Worm (Caenorhabditis elegans) whole organism, late embryonic: ENCODE data around the gene F10C1.9.

Source experiments
- C08G9.2 ChIP-seq: sonication (generic microtip); optimal IDR thresholded peaks from 2 replicates; lab custom pipeline; 2016; ENCODE audit warnings: mild to moderate bottlenecking, missing genetic modification characterization, moderate library complexity, missing compliant biosample characterization
- C38D4.7 ChIP-seq: fragments of 200-800 bp; sonication (Bioruptor generic); optimal IDR thresholded peaks from 2 replicates; lab custom pipeline; 2018; ENCODE audit warnings: mild to moderate bottlenecking, missing genetic modification characterization, moderate library complexity, missing compliant biosample characterization
- F13H6.1 ChIP-seq: sonication (generic microtip); optimal IDR thresholded peaks from 2 replicates; lab custom pipeline; 2016; ENCODE audit warnings: missing genetic modification characterization, missing compliant biosample characterization
- K02D7.2 ChIP-seq: sonication (generic microtip); optimal IDR thresholded peaks from 2 replicates; lab custom pipeline; 2017; ENCODE audit warnings: mild to moderate bottlenecking, missing genetic modification characterization, missing compliant biosample characterization
- T23F11.4 ChIP-seq: fragments of 200-800 bp; sonication (Bioruptor generic); optimal IDR thresholded peaks from 2 replicates; lab custom pipeline; 2018; ENCODE audit warnings: mild to moderate bottlenecking, missing genetic modification characterization, missing compliant biosample characterization
- Y22D7AL.16 ChIP-seq: sonication (generic microtip); optimal IDR thresholded peaks from 2 replicates; lab custom pipeline; 2016; ENCODE audit warnings: missing genetic modification characterization, missing compliant biosample characterization
- ahr-1 ChIP-seq: sonication (generic microtip); optimal IDR thresholded peaks from 2 replicates; lab custom pipeline; 2016; ENCODE audit warnings: missing genetic modification characterization, missing compliant biosample characterization
- ceh-14 ChIP-seq: sonication (generic microtip); optimal IDR thresholded peaks from 2 replicates; lab custom pipeline; 2016; ENCODE audit warnings: missing genotype, missing genetic modification characterization, missing compliant biosample characterization
- ceh-18 ChIP-seq: sonication (generic microtip); optimal IDR thresholded peaks from 2 replicates; lab custom pipeline; 2016; ENCODE audit warnings: missing genetic modification characterization, missing compliant biosample characterization
- ceh-2 ChIP-seq: sonication (generic microtip); optimal IDR thresholded peaks from 2 replicates; lab custom pipeline; 2016; ENCODE audit warnings: missing genotype, missing genetic modification characterization, missing compliant biosample characterization
- ceh-22 ChIP-seq: sonication (generic microtip); optimal IDR thresholded peaks from 2 replicates; lab custom pipeline; 2017; ENCODE audit warnings: missing biosample characterization, missing genetic modification characterization
- ceh-24 ChIP-seq: sonication (generic microtip); optimal IDR thresholded peaks from 2 replicates; lab custom pipeline; 2016; ENCODE audit warnings: mild to moderate bottlenecking, missing genetic modification characterization, missing compliant biosample characterization
- ceh-30 ChIP-seq: fragments of 150-350 bp; optimal IDR thresholded peaks from 2 replicates; lab custom pipeline; 2014; ENCODE audit warnings: missing biosample characterization, missing genetic modification characterization
- ceh-31 ChIP-seq: sonication (generic microtip); optimal IDR thresholded peaks from 2 replicates; lab custom pipeline; 2016; ENCODE audit warnings: missing genetic modification characterization, missing compliant biosample characterization
- ceh-34 ChIP-seq: sonication (generic microtip); optimal IDR thresholded peaks from 2 replicates; lab custom pipeline; 2016; ENCODE audit warnings: mild to moderate bottlenecking, missing genetic modification characterization, missing compliant biosample characterization
- ceh-45 ChIP-seq: fragments of 200-800 bp; sonication (Bioruptor generic); IDR thresholded peaks from 2 replicates; pipeline ENCODE4 v1.3.6; 2022; ENCODE audit warnings: missing genetic modification reagents, missing genetic modification characterization, missing compliant biosample characterization
- ceh-48 ChIP-seq: sonication (generic microtip); optimal IDR thresholded peaks from 2 replicates; lab custom pipeline; 2016; ENCODE audit warnings: missing genetic modification characterization, inconsistent platforms, missing compliant biosample characterization
- ceh-9 ChIP-seq: sonication (generic microtip); optimal IDR thresholded peaks from 2 replicates; lab custom pipeline; 2016; ENCODE audit warnings: mild to moderate bottlenecking, missing genetic modification characterization, inconsistent platforms, missing compliant biosample characterization
- che-1 ChIP-seq: sonication (generic microtip); optimal IDR thresholded peaks from 2 replicates; lab custom pipeline; 2016; ENCODE audit warnings: mild to moderate bottlenecking, missing genetic modification characterization, missing compliant biosample characterization
- dve-1 ChIP-seq: sonication (generic microtip); optimal IDR thresholded peaks from 2 replicates; lab custom pipeline; 2017; ENCODE audit warnings: antibody characterized with exemption, mild to moderate bottlenecking, missing genetic modification characterization, missing compliant biosample characterization
- elt-2 ChIP-seq: sonication (generic microtip); optimal IDR thresholded peaks from 2 replicates; lab custom pipeline; 2016; ENCODE audit warnings: missing genetic modification reagents, missing genetic modification characterization, missing compliant biosample characterization
- elt-4 ChIP-seq: sonication (generic microtip); optimal IDR thresholded peaks from 2 replicates; lab custom pipeline; 2016; ENCODE audit warnings: missing genetic modification characterization, missing compliant biosample characterization
- eyg-1 ChIP-seq: sonication (generic microtip); optimal IDR thresholded peaks from 2 replicates; lab custom pipeline; 2016; ENCODE audit warnings: missing genotype, missing genetic modification characterization, missing compliant biosample characterization
- fax-1 ChIP-seq: sonication (generic microtip); optimal IDR thresholded peaks from 2 replicates; lab custom pipeline; 2016; ENCODE audit warnings: missing genotype, missing genetic modification characterization, missing compliant biosample characterization
- fkh-6 ChIP-seq: sonication (generic microtip); optimal IDR thresholded peaks from 2 replicates; lab custom pipeline; 2016; ENCODE audit warnings: missing genetic modification characterization, missing compliant biosample characterization
- gmeb-2 ChIP-seq: sonication (generic microtip); optimal IDR thresholded peaks from 2 replicates; lab custom pipeline; 2016; ENCODE audit warnings: missing genetic modification characterization, inconsistent platforms, missing compliant biosample characterization
- hlh-13 ChIP-seq: fragments of 200-800 bp; sonication (Bioruptor generic); optimal IDR thresholded peaks from 2 replicates; lab custom pipeline; 2018; ENCODE audit warnings: mild to moderate bottlenecking, missing genetic modification characterization, missing compliant biosample characterization
- hlh-15 ChIP-seq: sonication (generic microtip); optimal IDR thresholded peaks from 2 replicates; lab custom pipeline; 2016; ENCODE audit warnings: missing genetic modification characterization, missing compliant biosample characterization
- hlh-6 ChIP-seq: sonication (generic microtip); optimal IDR thresholded peaks from 2 replicates; lab custom pipeline; 2016; ENCODE audit warnings: missing genotype, missing genetic modification characterization, missing compliant biosample characterization
- hlh-8 ChIP-seq: sonication (generic microtip); optimal IDR thresholded peaks from 2 replicates; lab custom pipeline; 2016; ENCODE audit warnings: missing genotype, missing genetic modification characterization, missing compliant biosample characterization
- lim-6 ChIP-seq: sonication (generic microtip); optimal IDR thresholded peaks from 2 replicates; lab custom pipeline; 2016; ENCODE audit warnings: missing genetic modification characterization, missing compliant biosample characterization
- lin-11 ChIP-seq: fragments of 200-800 bp; sonication (Bioruptor generic); optimal IDR thresholded peaks from 2 replicates; lab custom pipeline; 2018; ENCODE audit warnings: mild to moderate bottlenecking, missing genetic modification characterization, missing compliant biosample characterization
- madf-2 ChIP-seq: sonication (generic microtip); optimal IDR thresholded peaks from 2 replicates; lab custom pipeline; 2017; ENCODE audit warnings: missing genetic modification characterization, missing compliant biosample characterization
- nfya-1 ChIP-seq: sonication (generic microtip); optimal IDR thresholded peaks from 2 replicates; lab custom pipeline; 2017; ENCODE audit warnings: missing genetic modification characterization, mild to moderate bottlenecking, missing compliant biosample characterization, antibody characterized with exemption, moderate library complexity
- nhr-232 ChIP-seq: sonication (generic microtip); optimal IDR thresholded peaks from 2 replicates; lab custom pipeline; 2016; ENCODE audit warnings: missing genetic modification characterization, missing compliant biosample characterization
- odd-2 ChIP-seq: sonication (generic microtip); optimal IDR thresholded peaks from 2 replicates; lab custom pipeline; 2017; ENCODE audit warnings: antibody characterized with exemption, mild to moderate bottlenecking, missing genetic modification characterization, missing compliant biosample characterization
- pha-2 ChIP-seq: sonication (generic microtip); optimal IDR thresholded peaks from 2 replicates; lab custom pipeline; 2017; ENCODE audit warnings: mild to moderate bottlenecking, missing genetic modification characterization, missing compliant biosample characterization
- pha-4 ChIP-seq: fragments of 150-350 bp; optimal IDR thresholded peaks from 2 replicates; lab custom pipeline; 2018; ENCODE audit warnings: missing biosample characterization, missing genetic modification reagents, missing genetic modification characterization
- pqm-1 ChIP-seq: sonication (generic microtip); optimal IDR thresholded peaks from 2 replicates; lab custom pipeline; 2016; ENCODE audit warnings: missing genetic modification characterization, missing compliant biosample characterization
- sox-4 ChIP-seq: sonication (generic microtip); optimal IDR thresholded peaks from 2 replicates; lab custom pipeline; 2017; ENCODE audit warnings: mild to moderate bottlenecking, missing genetic modification characterization, inconsistent platforms, missing compliant biosample characterization
- syd-9 ChIP-seq: sonication (generic microtip); optimal IDR thresholded peaks from 2 replicates; lab custom pipeline; 2016; ENCODE audit warnings: mild to moderate bottlenecking, missing genetic modification characterization, moderate library complexity, missing compliant biosample characterization
- tbx-2 ChIP-seq: sonication (generic microtip); optimal IDR thresholded peaks from 2 replicates; lab custom pipeline; 2016; ENCODE audit warnings: missing genetic modification characterization, missing compliant biosample characterization
- tbx-7 ChIP-seq: sonication (generic microtip); optimal IDR thresholded peaks from 2 replicates; lab custom pipeline; 2016; ENCODE audit warnings: missing genotype, missing genetic modification characterization, missing compliant biosample characterization
- ttx-3 ChIP-seq: sonication (generic microtip); optimal IDR thresholded peaks from 2 replicates; lab custom pipeline; 2016; ENCODE audit warnings: missing genetic modification reagents, missing genetic modification characterization, missing compliant biosample characterization
- unc-3 ChIP-seq, 2 experiments: fragments of 200-800 bp in 1 of 2; sonication (Bioruptor generic) in 1 of 2; sonication (generic microtip) in 1 of 2; conservative IDR thresholded peaks in 1 of 2; optimal IDR thresholded peaks in 1 of 2; 2 replicates each; pipeline versions ENCODE4 v1.3.6 to Lab custom; 2016 to 2022; ENCODE audit warnings: missing compliant biosample characterization in 2 of 2, missing genetic modification characterization in 2 of 2, missing genetic modification reagents in 1 of 2
- unc-42 ChIP-seq: sonication (generic microtip); optimal IDR thresholded peaks from 2 replicates; lab custom pipeline; 2016; ENCODE audit warnings: missing genotype, missing genetic modification characterization, missing compliant biosample characterization
- unc-55 ChIP-seq: sonication (generic microtip); optimal IDR thresholded peaks from 2 replicates; lab custom pipeline; 2017; ENCODE audit warnings: missing biosample characterization, missing genetic modification reagents, missing genetic modification characterization
- unc-86 ChIP-seq: sonication (generic microtip); optimal IDR thresholded peaks from 2 replicates; lab custom pipeline; 2016; ENCODE audit warnings: missing genetic modification characterization, missing compliant biosample characterization
- zip-5 ChIP-seq: sonication (generic microtip); optimal IDR thresholded peaks from 2 replicates; lab custom pipeline; 2016; ENCODE audit warnings: missing genetic modification characterization, missing compliant biosample characterization
- ztf-16 ChIP-seq: sonication (generic microtip); optimal IDR thresholded peaks from 2 replicates; lab custom pipeline; 2017; ENCODE audit warnings: missing genetic modification characterization, missing compliant biosample characterization

Gene F10C1.9

ce11 chrII:5774120-5774519, 29.0 kb upstream of the F10C1.9 start, which contains the start of the genes dmd-5 and F10C1.1:
dmd-5 (minus strand) TSS chrII:5774220.
F10C1.1 (plus strand) TSS chrII:5774229.
- TF ChIP-seq pha-4 = no peak
- no peak for TF ChIP-seq tbx-2 (tag; lab: Kevin White, UChicago)
- TF ChIP-seq Y22D7AL.16 (tag; lab: Kevin White, UChicago) = no peak
- TF ChIP-seq hlh-13 (GFP tag; lab: Kevin White, UChicago) = no peak
- TF ChIP-seq madf-2 (tag; lab: Kevin White, UChicago) = no peak
- no peak for TF ChIP-seq hlh-15 (tag; lab: Kevin White, UChicago)
- TF ChIP-seq unc-55 = no peak

- no peak for TF ChIP-seq ahr-1 (tag; lab: Kevin White, UChicago)
- TF ChIP-seq T23F11.4 (GFP tag; lab: Kevin White, UChicago) = peak; percentile 51
- no peak for TF ChIP-seq ceh-30
- no peak for TF ChIP-seq elt-4 (tag; lab: Kevin White, UChicago)
- TF ChIP-seq ceh-18 (tag; lab: Kevin White, UChicago) = peak; percentile 37
- peak; percentile 52 for TF ChIP-seq ceh-31 (tag; lab: Kevin White, UChicago)
- peak; percentile 12 for TF ChIP-seq lin-11 (tag; lab: Kevin White, UChicago)
- TF ChIP-seq gmeb-2 (tag; lab: Kevin White, UChicago) = no peak
- peak; percentile 60 for TF ChIP-seq C38D4.7
- peak; percentile 66 for TF ChIP-seq dve-1
- TF ChIP-seq sox-4 (tag; lab: Kevin White, UChicago) = peak; percentile 56
- no peak for TF ChIP-seq ceh-22 (tag; lab: Kevin White, UChicago)
- TF ChIP-seq fax-1 (tag; lab: Kevin White, UChicago) = peak; percentile 38
- peak; percentile 30 for TF ChIP-seq unc-42 (tag; lab: Kevin White, UChicago)
- TF ChIP-seq ztf-16 (tag; lab: Kevin White, UChicago) = peak; percentile 28
- TF ChIP-seq madf-2 (tag; lab: Kevin White, UChicago) = peak; percentile 47
- no peak for TF ChIP-seq tbx-7 (tag; lab: Kevin White, UChicago)
- peak; percentile 31 for TF ChIP-seq ceh-34
- TF ChIP-seq K02D7.2 = no peak
- TF ChIP-seq Y22D7AL.16 (tag; lab: Kevin White, UChicago) = peak; percentile 18
- TF ChIP-seq odd-2 (tag; lab: Kevin White, UChicago) = no peak
- TF ChIP-seq ceh-9 (tag; lab: Kevin White, UChicago) = no peak
- peak; percentile 8 for TF ChIP-seq ceh-24 (tag; lab: Kevin White, UChicago)
- TF ChIP-seq fkh-6 = peak; percentile 59
- TF ChIP-seq syd-9 = peak; percentile 35
- TF ChIP-seq ceh-48 (tag; lab: Kevin White, UChicago) = peak; percentile 33
- TF ChIP-seq zip-5 (tag; lab: Kevin White, UChicago) = peak; percentile 30
- TF ChIP-seq pha-2 (tag; lab: Kevin White, UChicago) = no peak
- peak; percentile 47 for TF ChIP-seq C08G9.2
- TF ChIP-seq unc-3 (GFP tag; conservative IDR thresholded peaks at IDR 0.05; lab: Robert Waterston, UW) = peak; percentile 21; the same call in 1 of the 2 replicates
- no peak for TF ChIP-seq unc-3 (tag; optimal IDR thresholded peaks at IDR 0.05; lab: Kevin White, UChicago)
- peak; percentile 48 for TF ChIP-seq tbx-2 (tag; lab: Kevin White, UChicago)
- peak; percentile 48 for TF ChIP-seq hlh-6 (tag; lab: Kevin White, UChicago)
- 0 out of 2 replicates have a peak, but pooled peaks have one; percentile 20 for TF ChIP-seq ceh-45 (GFP tag; lab: Robert Waterston, UW)
- peak; percentile 87 for TF ChIP-seq elt-2
- TF ChIP-seq eyg-1 (tag; lab: Kevin White, UChicago) = peak; percentile 43
- TF ChIP-seq pqm-1 (tag; lab: Kevin White, UChicago) = peak; percentile 9
- TF ChIP-seq che-1 (tag; lab: Kevin White, UChicago) = peak; percentile 70
- TF ChIP-seq hlh-8 (tag; lab: Kevin White, UChicago) = no peak
- TF ChIP-seq lim-6 (tag; lab: Kevin White, UChicago) = no peak
- peak; percentile 44 for TF ChIP-seq nhr-232 (tag; lab: Kevin White, UChicago)
- TF ChIP-seq nfya-1 (tag; lab: Kevin White, UChicago) = peak; percentile 23
- peak; percentile 46 for TF ChIP-seq ceh-2 (tag; lab: Kevin White, UChicago)
- peak; percentile 36 for TF ChIP-seq ttx-3
- no peak for TF ChIP-seq unc-86 (tag; lab: Kevin White, UChicago)
- peak; percentile 26 for TF ChIP-seq ceh-14 (tag; lab: Kevin White, UChicago)
- TF ChIP-seq F13H6.1 (tag; lab: Kevin White, UChicago) = no peak
Measured at ce11 chrII:5772547-5773142, 27.6 kb upstream of the F10C1.9 start.
